Fruit fly (Drosophila melanogaster): Measurements from ENCODE around the gene CG34179.

- TF ChIP-seq Lpt (GFP tag; optimal IDR thresholded peaks at IDR 0.05), result no peak
- no peak for TF ChIP-seq esn (GFP tag; optimal IDR thresholded peaks at IDR 0.05)
- TF ChIP-seq Hr39 (GFP tag; optimal IDR thresholded peaks at IDR 0.05), result no peak
- TF ChIP-seq Met (GFP tag; optimal IDR thresholded peaks at IDR 0.05), result no peak
- TF ChIP-seq Sox15 (GFP tag; optimal IDR thresholded peaks at IDR 0.05), result no peak
- TF ChIP-seq Eip78C (GFP tag), result no peak
- TF ChIP-seq Blimp-1 (GFP tag; optimal IDR thresholded peaks at IDR 0.05), result no peak
- no peak for TF ChIP-seq fd59A (GFP tag; optimal IDR thresholded peaks at IDR 0.05)
- no peak for TF ChIP-seq svp (GFP tag)
- TF ChIP-seq CG15336 (GFP tag; IDR thresholded peaks at IDR 0.05), result no peak
- no peak for TF ChIP-seq ss (GFP tag; optimal IDR thresholded peaks at IDR 0.05)
- no peak for TF ChIP-seq dac (GFP tag; optimal IDR thresholded peaks at IDR 0.05)
- no peak for TF ChIP-seq CG10669 (GFP tag; optimal IDR thresholded peaks at IDR 0.05)
- no peak for TF ChIP-seq CG16779 (tag; optimal IDR thresholded peaks at IDR 0.05)
Observed at dm6 chr2L:6060210-6060609, 11.7 kb upstream of the CG34179 start, which contains the start of gene CG34180.
